Worm (Caenorhabditis elegans) whole organism, L2 larva: ENCODE measurements around the gene cin-4.

Source experiments
- C34F6.9 ChIP-seq: fragments of 150-350 bp; optimal IDR thresholded peaks from 2 replicates; lab custom pipeline; 2014; ENCODE audit warnings: missing biosample characterization, missing genetic modification characterization
- ama-1 ChIP-seq: fragments of 150-350 bp; optimal IDR thresholded peaks from 2 replicates; lab custom pipeline; 2018; ENCODE audit warnings: inconsistent platforms
- ceh-82 ChIP-seq: fragments of 150-350 bp; optimal IDR thresholded peaks from 2 replicates; lab custom pipeline; 2014; ENCODE audit warnings: missing biosample characterization, missing genetic modification characterization
- egl-27 ChIP-seq: sonication (generic microtip); optimal IDR thresholded peaks from 3 replicates; lab custom pipeline; 2017; ENCODE audit warnings: missing biosample characterization, missing genetic modification reagents, missing genetic modification characterization
- nhr-6 ChIP-seq: fragments of 150-350 bp; optimal IDR thresholded peaks from 2 replicates; lab custom pipeline; 2014; ENCODE audit warnings: missing biosample characterization, missing genetic modification characterization
- nhr-77 ChIP-seq: fragments of 150-350 bp; optimal IDR thresholded peaks from 2 replicates; lab custom pipeline; 2014; ENCODE audit warnings: missing biosample characterization, missing genetic modification characterization

DNA sequence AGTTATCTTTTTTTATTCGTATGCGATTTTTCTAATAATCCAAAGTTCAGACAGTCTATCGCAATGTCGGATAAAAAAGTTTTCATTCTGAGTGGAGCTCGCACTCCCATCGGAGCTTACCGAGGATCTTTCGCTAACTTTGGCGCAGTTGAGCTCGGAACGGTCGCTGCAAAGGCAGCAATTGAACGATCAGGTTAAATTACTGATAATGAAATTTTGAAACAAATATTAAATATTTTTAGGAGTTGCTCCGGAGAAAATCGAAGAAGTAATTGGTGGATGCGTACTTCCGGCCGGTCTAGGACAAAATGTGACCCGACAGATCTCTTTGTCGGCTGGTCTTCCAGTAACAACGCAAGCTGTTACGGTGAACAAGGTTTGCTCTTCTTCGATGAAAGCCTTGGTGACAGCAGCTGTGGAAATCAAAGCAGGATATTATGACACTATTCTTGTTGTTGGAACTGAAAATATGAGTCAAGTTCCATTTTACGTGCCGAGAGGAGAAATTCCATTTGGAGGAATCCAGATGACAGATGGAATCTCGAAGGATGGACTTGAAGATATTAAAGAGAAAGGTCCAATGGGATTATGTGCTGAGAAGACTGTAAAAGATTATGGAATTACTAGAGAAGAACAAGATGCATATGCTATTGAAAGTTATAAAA is 37.6 kb downstream of the cin-4 start, which contains the start of gene T02G5.7:
- TF ChIP-seq ceh-82 (tag; lab: Kevin White, UChicago): no peak
- TF ChIP-seq C34F6.9 (tag; lab: Kevin White, UChicago): no peak
- TF ChIP-seq nhr-77 (tag; lab: Kevin White, UChicago): no peak
- no peak for TF ChIP-seq nhr-6 (tag; lab: Kevin White, UChicago)
- no peak for TF ChIP-seq ama-1 (lab: Kevin White, UChicago)
- no peak for TF ChIP-seq egl-27 (tag; lab: Kevin White, UChicago)
